Worm (Caenorhabditis elegans) whole organism, L4/young adult: ENCODE measurements around the gene C50H11.8.

Experiments
- W03F9.2 ChIP-seq: fragments of 150-350 bp; optimal IDR thresholded peaks from 2 replicates; lab custom pipeline; 2014; ENCODE audit warnings: missing biosample characterization, missing genetic modification characterization
- him-1 ChIP-seq: sonication (generic microtip); optimal IDR thresholded peaks from 2 replicates; lab custom pipeline; 2016; ENCODE audit warnings: missing genotype, missing genetic modification reagents, missing genetic modification characterization, missing compliant biosample characterization

DNA sequence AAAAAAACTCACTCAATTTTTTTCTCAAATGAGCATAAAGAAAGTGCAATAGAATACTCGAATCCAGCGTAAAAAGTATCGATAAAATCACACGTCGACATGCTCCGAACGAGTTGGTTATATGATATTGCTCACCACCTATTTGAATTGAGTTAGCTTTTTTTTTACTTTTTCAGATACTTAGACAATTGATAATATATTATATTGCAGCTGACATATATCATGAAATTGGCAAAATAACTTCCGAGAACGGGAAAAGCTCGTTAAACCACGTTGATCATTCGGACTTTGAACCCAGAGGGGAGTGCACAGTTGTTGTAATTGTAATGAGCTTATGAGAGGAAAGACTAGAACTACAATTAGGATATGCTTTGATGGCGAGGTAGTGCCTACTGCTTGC, 43.9 kb upstream of the C50H11.8 start, which contains the start of gene srw-136:
- TF ChIP-seq W03F9.2 (tag; lab: Kevin White, UChicago) (no peak), him-1 (tag; lab: Kevin White, UChicago) (no peak)
